Worm (Caenorhabditis elegans) whole organism, early embryonic: ENCODE results near the gene ajm-1.
A peak's percentile ranks its signal among the peaks of the same experiment; 100 is the strongest.

Experiments used
- B0310.2 ChIP-seq: sonication (generic microtip); optimal IDR thresholded peaks from 2 replicates; lab custom pipeline; 2016; ENCODE audit warnings: mild to moderate bottlenecking, missing genetic modification characterization, missing compliant biosample characterization
- F13C5.2 ChIP-seq: sonication (generic microtip); optimal IDR thresholded peaks from 2 replicates; lab custom pipeline; 2017; ENCODE audit warnings: mild to moderate bottlenecking, missing genetic modification characterization, inconsistent platforms, missing compliant biosample characterization
- aly-1 ChIP-seq: sonication (generic microtip); optimal IDR thresholded peaks from 2 replicates; lab custom pipeline; 2016; ENCODE audit warnings: missing genetic modification characterization, missing compliant biosample characterization
- ama-1 ChIP-seq: fragments of 150-350 bp; optimal IDR thresholded peaks from 2 replicates; lab custom pipeline; 2014
- ceh-13 ChIP-seq: fragments of 200-800 bp; sonication (Bioruptor generic); optimal IDR thresholded peaks from 2 replicates; lab custom pipeline; 2018; ENCODE audit warnings: mild to moderate bottlenecking, missing genetic modification characterization, missing compliant biosample characterization
- ceh-36 ChIP-seq: sonication (generic microtip); optimal IDR thresholded peaks from 2 replicates; lab custom pipeline; 2016; ENCODE audit warnings: missing genetic modification characterization, inconsistent platforms, missing compliant biosample characterization
- ets-7 ChIP-seq: sonication (generic microtip); optimal IDR thresholded peaks from 2 replicates; lab custom pipeline; 2016; ENCODE audit warnings: missing genotype, missing genetic modification characterization, missing compliant biosample characterization
- flt-1 ChIP-seq: fragments of 200-800 bp; sonication (Bioruptor generic); IDR thresholded peaks from 2 replicates; pipeline ENCODE4 v1.3.6; 2022; ENCODE audit warnings: missing genetic modification characterization, missing compliant biosample characterization
- hmbx-1 ChIP-seq: sonication (generic microtip); optimal IDR thresholded peaks from 2 replicates; lab custom pipeline; 2016; ENCODE audit warnings: mild to moderate bottlenecking, missing genetic modification characterization, missing compliant biosample characterization
- hmg-4 ChIP-seq: fragments of 200-800 bp; sonication (Bioruptor generic); optimal IDR thresholded peaks from 2 replicates; lab custom pipeline; 2018; ENCODE audit warnings: mild to moderate bottlenecking, missing genetic modification characterization, missing compliant biosample characterization
- hnd-1 ChIP-seq: sonication (generic microtip); optimal IDR thresholded peaks from 2 replicates; lab custom pipeline; 2016; ENCODE audit warnings: missing genetic modification characterization, missing compliant biosample characterization
- pes-1 ChIP-seq: fragments of 200-800 bp; sonication (Bioruptor generic); IDR thresholded peaks from 2 replicates; pipeline ENCODE4 v1.3.6; 2022; ENCODE audit warnings: missing genetic modification reagents, missing genetic modification characterization, missing compliant biosample characterization
- scrt-1 ChIP-seq: fragments of 200-800 bp; sonication (Bioruptor generic); IDR thresholded peaks from 2 replicates; pipeline ENCODE4 v1.3.6; 2022; ENCODE audit warnings: missing genetic modification characterization, missing compliant biosample characterization
- sea-1 ChIP-seq: fragments of 200-800 bp; sonication (Bioruptor generic); conservative IDR thresholded peaks from 2 replicates; pipeline ENCODE4 v1.3.6; 2022; ENCODE audit warnings: missing genetic modification characterization, missing compliant biosample characterization
- tbx-11 ChIP-seq: fragments of 200-800 bp; sonication (Bioruptor generic); IDR thresholded peaks from 2 replicates; pipeline ENCODE4 v1.3.6; 2022; ENCODE audit warnings: missing genetic modification characterization, missing compliant biosample characterization
- tbx-37 ChIP-seq: fragments of 200-800 bp; sonication (Bioruptor generic); conservative IDR thresholded peaks from 2 replicates; pipeline ENCODE4 v1.3.6; 2022; ENCODE audit warnings: missing genetic modification reagents, missing genetic modification characterization, missing compliant biosample characterization
- tra-4 ChIP-seq: sonication (generic microtip); optimal IDR thresholded peaks from 2 replicates; lab custom pipeline; 2017; ENCODE audit warnings: missing genetic modification characterization, missing compliant biosample characterization

Gene ajm-1

ce11 chrX:9076886-9077285, 5.9 kb upstream of the ajm-1 start, which contains the start of gene F47E1.1:
TSS of gene F47E1.1 (plus strand) at chrX:9077186.
- TF ChIP-seq ceh-13 (GFP tag; lab: Kevin White, UChicago) (no peak), aly-1 (tag; lab: Kevin White, UChicago) (no peak), pes-1 (GFP tag; lab: Robert Waterston, UW) (no peak), ama-1 (lab: Kevin White, UChicago) (no peak), sea-1 (no peak), hmg-4 (GFP tag; lab: Kevin White, UChicago) (no peak), tbx-37 (GFP tag; lab: Robert Waterston, UW) (no peak), flt-1 (GFP tag; lab: Robert Waterston, UW) (no peak)

- TF ChIP-seq hnd-1 (tag; lab: Kevin White, UChicago) (peak; percentile 3), ama-1 (lab: Kevin White, UChicago) (no peak), sea-1 (peak; percentile 78), B0310.2 (no peak), ceh-36 (tag; lab: Kevin White, UChicago) (peak; percentile 35), scrt-1 (peak; percentile 89), tbx-37 (GFP tag; lab: Robert Waterston, UW) (peak; percentile 78), flt-1 (GFP tag; lab: Robert Waterston, UW) (peak; percentile 90), tbx-11 (GFP tag; lab: Robert Waterston, UW) (peak; percentile 79), hmbx-1 (no peak), hmg-4 (GFP tag; lab: Kevin White, UChicago) (peak; percentile 60), aly-1 (tag; lab: Kevin White, UChicago) (no peak), ceh-13 (GFP tag; lab: Kevin White, UChicago) (no peak), pes-1 (GFP tag; lab: Robert Waterston, UW) (peak; percentile 87), ets-7 (tag; lab: Kevin White, UChicago) (no peak), F13C5.2 (tag; lab: Kevin White, UChicago) (peak; percentile 65), tra-4 (tag; lab: Kevin White, UChicago) (peak; percentile 58)
These were observed 4.6 kb upstream of the ajm-1 start for ce11 chrX:9078149-9078548.

DNA sequence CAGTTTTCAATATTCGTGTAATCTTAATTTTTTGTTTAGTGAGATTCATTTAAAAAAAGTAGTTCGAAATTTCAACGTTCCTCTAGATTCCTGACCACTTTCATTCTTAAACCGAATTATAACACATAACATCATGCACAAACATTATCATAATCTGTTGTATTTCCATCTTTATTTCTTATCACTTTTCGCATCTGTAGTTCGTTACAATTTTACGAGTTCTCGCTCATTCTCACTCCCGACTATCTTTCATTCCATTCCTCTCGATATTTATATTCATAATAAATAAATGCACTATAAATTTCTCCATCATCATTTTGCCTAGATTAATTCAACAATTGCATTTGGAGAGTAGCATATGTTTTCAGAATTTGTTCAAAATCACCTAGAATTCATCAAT, 1.5 kb upstream of the ajm-1 start:
- TF ChIP-seq ceh-13 (GFP tag; lab: Kevin White, UChicago) (no peak), hnd-1 (tag; lab: Kevin White, UChicago) (no peak), ceh-36 (tag; lab: Kevin White, UChicago) (no peak), F13C5.2 (tag; lab: Kevin White, UChicago) (no peak), tbx-37 (GFP tag; lab: Robert Waterston, UW) (no peak), ama-1 (lab: Kevin White, UChicago) (no peak), tbx-11 (GFP tag; lab: Robert Waterston, UW) (no peak), hmbx-1 (no peak), sea-1 (no peak)

DNA sequence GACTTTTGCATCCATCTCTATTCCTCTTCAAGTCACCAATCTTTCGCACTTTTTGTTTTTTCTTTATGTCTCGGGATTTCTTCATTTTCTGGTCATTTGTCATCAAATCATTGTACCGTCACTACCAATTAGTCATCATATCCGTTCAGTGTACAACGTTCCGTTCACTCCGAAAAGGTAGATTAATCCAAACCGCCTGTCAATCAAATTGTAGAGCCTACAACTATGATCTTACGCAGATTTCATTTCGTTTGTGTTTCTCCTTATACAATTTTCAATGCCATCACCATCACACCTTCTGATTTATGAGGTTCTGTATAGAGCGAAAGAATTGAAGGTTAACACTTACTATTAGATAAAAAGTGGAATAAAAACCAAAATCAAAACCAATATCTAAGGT, 3.1 kb downstream of the ajm-1 start:
- TF ChIP-seq F13C5.2 (tag; lab: Kevin White, UChicago) (no peak), tbx-11 (GFP tag; lab: Robert Waterston, UW) (no peak), scrt-1 (no peak), aly-1 (tag; lab: Kevin White, UChicago) (no peak)

DNA sequence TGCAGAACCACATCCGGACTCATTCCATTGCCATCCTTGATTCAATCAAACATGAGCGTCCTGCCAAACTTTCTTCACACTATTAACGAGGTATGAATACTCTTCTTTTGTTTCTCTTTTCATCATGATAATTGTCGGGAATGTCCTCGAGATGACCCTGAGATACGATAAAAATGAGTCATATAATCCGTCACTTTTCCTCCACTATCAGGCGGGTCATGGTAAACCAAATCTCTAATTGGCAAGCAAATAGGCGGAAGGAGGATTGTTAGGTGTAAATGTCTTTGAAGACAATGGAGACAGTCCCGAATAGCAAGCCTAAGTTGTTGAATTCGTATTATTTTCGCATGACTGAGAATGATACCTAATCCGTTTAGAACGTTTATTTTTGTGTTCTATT, 5.9 kb downstream of the ajm-1 start:
- TF ChIP-seq hmbx-1 = no peak
- no peak for TF ChIP-seq ceh-13 (GFP tag; lab: Kevin White, UChicago)
- TF ChIP-seq B0310.2 = no peak
- no peak for TF ChIP-seq F13C5.2 (tag; lab: Kevin White, UChicago)
- no peak for TF ChIP-seq ets-7 (tag; lab: Kevin White, UChicago)
- no peak for TF ChIP-seq ceh-36 (tag; lab: Kevin White, UChicago)
- no peak for TF ChIP-seq hmg-4 (GFP tag; lab: Kevin White, UChicago)
- no peak for TF ChIP-seq aly-1 (tag; lab: Kevin White, UChicago)
- no peak for TF ChIP-seq tra-4 (tag; lab: Kevin White, UChicago)
- no peak for TF ChIP-seq pes-1 (GFP tag; lab: Robert Waterston, UW)

- no peak for TF ChIP-seq aly-1 (tag; lab: Kevin White, UChicago)
- no peak for TF ChIP-seq F13C5.2 (tag; lab: Kevin White, UChicago)
- TF ChIP-seq hmg-4 (GFP tag; lab: Kevin White, UChicago) = peak; percentile 51
- TF ChIP-seq scrt-1 = no peak
- no peak for TF ChIP-seq tbx-37 (GFP tag; lab: Robert Waterston, UW)
- 0 out of 2 replicates have a peak, but pooled peaks have one; percentile 49 for TF ChIP-seq sea-1
These were observed 6.8 kb downstream of the ajm-1 start for ce11 chrX:9089536-9089935.

DNA sequence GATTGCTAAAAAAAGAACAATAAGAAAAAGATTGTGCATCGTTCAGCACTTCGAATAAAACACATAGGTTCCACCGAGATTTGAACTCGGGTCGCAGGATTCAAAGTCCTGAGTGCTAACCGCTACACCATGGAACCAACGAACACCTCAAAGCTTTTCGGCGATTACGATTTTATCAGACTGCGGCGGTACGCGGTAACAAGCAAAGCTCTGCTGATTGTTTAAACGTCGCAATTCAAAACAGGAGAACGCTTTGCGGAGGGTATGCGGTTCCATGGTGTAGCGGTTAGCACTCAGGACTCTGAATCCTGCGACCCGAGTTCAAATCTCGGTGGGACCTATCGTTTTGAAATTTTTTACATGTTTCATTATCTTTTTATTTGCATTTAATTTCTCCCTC, 7.8 kb downstream of the ajm-1 start:
- TF ChIP-seq pes-1 (GFP tag; lab: Robert Waterston, UW) = peak; percentile 55

DNA sequence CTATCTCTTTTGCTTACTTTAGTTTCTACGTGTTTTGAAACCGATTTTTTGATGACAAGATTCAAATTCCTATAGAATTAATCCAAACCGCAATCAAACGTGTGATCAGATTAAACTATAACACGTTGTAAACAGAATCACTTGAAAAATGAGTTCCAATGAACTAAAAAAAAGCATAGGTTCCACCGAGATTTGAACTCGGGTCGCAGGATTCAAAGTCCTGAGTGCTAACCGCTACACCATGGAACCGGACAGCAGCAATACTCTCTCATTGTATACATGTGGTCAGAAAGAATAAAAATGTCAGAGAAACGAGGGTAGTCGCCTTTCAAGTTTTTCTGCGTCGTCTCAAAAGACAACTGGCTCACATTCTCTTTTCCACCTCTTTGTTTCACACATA, 8.6 kb downstream of the ajm-1 start:
- TF ChIP-seq ceh-13 (GFP tag; lab: Kevin White, UChicago) (no peak), ama-1 (lab: Kevin White, UChicago) (no peak), ceh-36 (tag; lab: Kevin White, UChicago) (peak; percentile 40), scrt-1 (peak; percentile 64), flt-1 (GFP tag; lab: Robert Waterston, UW) (peak; percentile 74), pes-1 (GFP tag; lab: Robert Waterston, UW) (peak; percentile 85), hmg-4 (GFP tag; lab: Kevin White, UChicago) (peak; percentile 40), hnd-1 (tag; lab: Kevin White, UChicago) (peak; percentile 44), hmbx-1 (no peak), B0310.2 (no peak), aly-1 (tag; lab: Kevin White, UChicago) (no peak), ets-7 (tag; lab: Kevin White, UChicago) (peak; percentile 9), tra-4 (tag; lab: Kevin White, UChicago) (no peak), sea-1 (peak; percentile 67; the same call in 1 of the 2 replicates), tbx-37 (GFP tag; lab: Robert Waterston, UW) (peak; percentile 66), tbx-11 (GFP tag; lab: Robert Waterston, UW) (0 out of 2 replicates have a peak, but pooled peaks have one; percentile 7), F13C5.2 (tag; lab: Kevin White, UChicago) (peak; percentile 19)
